Worm (Caenorhabditis elegans) whole organism, L4 larva: ENCODE measurements around the gene amt-4.

Experiments
- D1046.2 ChIP-seq: fragments of 200-800 bp; sonication (Bioruptor generic); IDR thresholded peaks from 2 replicates; pipeline ENCODE4 v1.3.6; 2022; ENCODE audit warnings: missing genetic modification characterization, missing compliant biosample characterization
- F26F4.8 ChIP-seq: fragments of 200-800 bp; sonication (Bioruptor generic); conservative IDR thresholded peaks from 2 replicates; pipeline ENCODE4 v1.3.6; 2022; ENCODE audit warnings: missing genetic modification characterization, missing compliant biosample characterization
- F37D6.2 ChIP-seq: sonication (generic microtip); optimal IDR thresholded peaks from 2 replicates; lab custom pipeline; 2016; ENCODE audit warnings: mild to moderate bottlenecking, missing genetic modification characterization, missing compliant biosample characterization
- T20F7.1 ChIP-seq: fragments of 200-800 bp; sonication (Bioruptor generic); optimal IDR thresholded peaks from 2 replicates; lab custom pipeline; 2018; ENCODE audit warnings: mild to moderate bottlenecking, missing genetic modification characterization, missing compliant biosample characterization
- Y48G9A.11 ChIP-seq: fragments of 200-800 bp; sonication (Bioruptor generic); IDR thresholded peaks from 2 replicates; pipeline ENCODE4 v1.3.6; 2022; ENCODE audit warnings: missing genetic modification reagents, missing genetic modification characterization, missing compliant biosample characterization
- ZK337.2 ChIP-seq: fragments of 200-800 bp; sonication (Bioruptor generic); IDR thresholded peaks from 2 replicates; pipeline ENCODE4 v1.3.6; 2022; ENCODE audit warnings: missing genetic modification reagents, missing genetic modification characterization, missing compliant biosample characterization
- ZK546.5 ChIP-seq, 2 experiments: sonication (generic microtip); optimal IDR thresholded peaks; 2 replicates each; lab custom pipeline; 2017; ENCODE audit warnings: missing biosample characterization in 2 of 2, missing genetic modification characterization in 2 of 2
- aly-2 ChIP-seq: sonication (generic microtip); optimal IDR thresholded peaks from 2 replicates; lab custom pipeline; 2018; ENCODE audit warnings: missing biosample characterization, missing genetic modification characterization
- ama-1 ChIP-seq: fragments of 150-350 bp; optimal IDR thresholded peaks from 2 replicates; lab custom pipeline; 2014; ENCODE audit warnings: inconsistent platforms, mixed read lengths
- attf-4 ChIP-seq: sonication (generic microtip); optimal IDR thresholded peaks from 3 replicates; lab custom pipeline; 2017; ENCODE audit warnings: missing biosample characterization, missing genetic modification characterization
- ces-1 ChIP-seq: fragments of 150-350 bp; sonication (generic microtip); optimal IDR thresholded peaks from 4 replicates; lab custom pipeline; 2014; ENCODE audit warnings: missing biosample characterization, missing genetic modification reagents, missing genetic modification characterization
- daf-16 ChIP-seq, 3 experiments: sonication (generic microtip); optimal IDR thresholded peaks; 2 replicates each; lab custom pipeline; 2016 to 2017; ENCODE audit warnings: missing genetic modification characterization in 3 of 3, missing genetic modification reagents in 3 of 3, mild to moderate bottlenecking in 2 of 3, missing compliant biosample characterization in 2 of 3, missing biosample characterization in 1 of 3, moderate library complexity in 1 of 3
- daf-8 ChIP-seq: fragments of 200-800 bp; sonication (Bioruptor generic); IDR thresholded peaks from 2 replicates; pipeline ENCODE4 v1.3.6; 2022; ENCODE audit warnings: missing genetic modification characterization, missing compliant biosample characterization
- dmd-6 ChIP-seq: fragments of 200-800 bp; sonication (Bioruptor generic); IDR thresholded peaks from 2 replicates; pipeline ENCODE4 v1.3.6; 2022; ENCODE audit warnings: missing genetic modification reagents, missing genetic modification characterization, missing compliant biosample characterization
- dmd-9 ChIP-seq: fragments of 200-800 bp; sonication (Bioruptor generic); IDR thresholded peaks from 2 replicates; pipeline ENCODE4 v1.3.6; 2022; ENCODE audit warnings: missing genetic modification reagents, missing genetic modification characterization, missing compliant biosample characterization
- egl-27 ChIP-seq: sonication (generic microtip); optimal IDR thresholded peaks from 3 replicates; lab custom pipeline; 2017; ENCODE audit warnings: missing biosample characterization, missing genetic modification reagents, missing genetic modification characterization
- egl-43 ChIP-seq: fragments of 200-800 bp; sonication (Bioruptor generic); IDR thresholded peaks from 2 replicates; pipeline ENCODE4 v1.3.6; 2022; ENCODE audit warnings: missing genetic modification reagents, missing genetic modification characterization, missing compliant biosample characterization
- fos-1 ChIP-seq: fragments of 150-350 bp; optimal IDR thresholded peaks from 2 replicates; lab custom pipeline; 2014; ENCODE audit warnings: missing biosample characterization, missing genetic modification characterization
- hif-1 ChIP-seq, 2 experiments: sonication (generic microtip); optimal IDR thresholded peaks; 2 replicates each; lab custom pipeline; 2016 to 2017; ENCODE audit warnings: missing compliant biosample characterization in 2 of 2, missing genetic modification characterization in 2 of 2, missing genetic modification reagents in 2 of 2, missing genotype in 2 of 2, mild to moderate bottlenecking in 1 of 2
- hlh-11 ChIP-seq: fragments of 200-800 bp; sonication (Bioruptor generic); optimal IDR thresholded peaks from 2 replicates; lab custom pipeline; 2018; ENCODE audit warnings: mild to moderate bottlenecking, missing genetic modification characterization, missing compliant biosample characterization
- hlh-30 ChIP-seq: sonication (generic microtip); optimal IDR thresholded peaks from 2 replicates; lab custom pipeline; 2017; ENCODE audit warnings: antibody characterized with exemption, mild to moderate bottlenecking, missing genetic modification characterization, missing compliant biosample characterization; ENCODE audit not compliant: insufficient read depth
- hmg-1.1 ChIP-seq: fragments of 200-800 bp; sonication (Bioruptor generic); IDR thresholded peaks from 2 replicates; pipeline ENCODE4 v1.3.6; 2022; ENCODE audit warnings: missing genetic modification reagents, missing genetic modification characterization, missing compliant biosample characterization
- lim-7 ChIP-seq: fragments of 200-800 bp; sonication (Bioruptor generic); IDR thresholded peaks from 2 replicates; pipeline ENCODE4 v1.3.6; 2022; ENCODE audit warnings: missing genetic modification characterization, missing compliant biosample characterization
- lin-1 ChIP-seq: fragments of 200-800 bp; sonication (Bioruptor generic); IDR thresholded peaks from 2 replicates; pipeline ENCODE4 v1.3.6; 2022; ENCODE audit warnings: missing genetic modification reagents, missing genetic modification characterization, missing compliant biosample characterization
- lin-15B ChIP-seq: fragments of 150-350 bp; sonication (generic microtip); optimal IDR thresholded peaks from 3 replicates; lab custom pipeline; 2014; ENCODE audit warnings: missing biosample characterization, missing genetic modification characterization
- lin-29 ChIP-seq: fragments of 200-800 bp; sonication (Bioruptor generic); IDR thresholded peaks from 2 replicates; pipeline ENCODE4 v1.3.6; 2022; ENCODE audit warnings: missing genetic modification reagents, missing genetic modification characterization, missing compliant biosample characterization
- lin-38 ChIP-seq: fragments of 200-800 bp; sonication (Bioruptor generic); IDR thresholded peaks from 2 replicates; pipeline ENCODE4 v1.3.6; 2022; ENCODE audit warnings: missing genetic modification reagents, missing genetic modification characterization, missing compliant biosample characterization
- lsy-2 ChIP-seq, 2 experiments: fragments of 150-350 bp in 1 of 2; sonication (generic microtip) in 1 of 2; optimal IDR thresholded peaks; 2 replicates each; lab custom pipeline; 2014 to 2017; ENCODE audit warnings: missing biosample characterization in 2 of 2, missing genetic modification characterization in 2 of 2
- madf-5 ChIP-seq, 2 experiments: fragments of 200-800 bp; sonication (Bioruptor generic); IDR thresholded peaks; 2 replicates each; pipeline ENCODE4 v1.3.6; 2022; ENCODE audit warnings: missing compliant biosample characterization in 2 of 2, missing genetic modification characterization in 2 of 2
- nhr-102 ChIP-seq: sonication (generic microtip); optimal IDR thresholded peaks from 2 replicates; lab custom pipeline; 2016; ENCODE audit warnings: mild to moderate bottlenecking, missing genetic modification characterization, moderate library complexity, missing compliant biosample characterization
- nhr-237 ChIP-seq: sonication (generic microtip); optimal IDR thresholded peaks from 2 replicates; lab custom pipeline; 2017; ENCODE audit warnings: missing biosample characterization, missing genetic modification characterization
- nhr-28 ChIP-seq: fragments of 150-350 bp; optimal IDR thresholded peaks from 2 replicates; lab custom pipeline; 2014; ENCODE audit warnings: missing biosample characterization, missing genetic modification characterization
- nhr-41 ChIP-seq: fragments of 200-800 bp; sonication (Bioruptor generic); IDR thresholded peaks from 2 replicates; pipeline ENCODE4 v1.3.6; 2022; ENCODE audit warnings: missing genetic modification reagents, missing genetic modification characterization, missing compliant biosample characterization
- nhr-48 ChIP-seq: sonication (generic microtip); optimal IDR thresholded peaks from 2 replicates; lab custom pipeline; 2016; ENCODE audit warnings: mild to moderate bottlenecking, missing genetic modification characterization, missing compliant biosample characterization
- rbr-2 ChIP-seq: sonication (generic microtip); optimal IDR thresholded peaks from 2 replicates; lab custom pipeline; 2016; ENCODE audit warnings: missing genotype, missing genetic modification characterization, missing compliant biosample characterization
- saeg-2 ChIP-seq: fragments of 200-800 bp; sonication (Bioruptor generic); IDR thresholded peaks from 2 replicates; pipeline ENCODE4 v1.3.6; 2022; ENCODE audit warnings: missing genetic modification reagents, missing genetic modification characterization, missing compliant biosample characterization
- skn-1 ChIP-seq: fragments of 150-350 bp; optimal IDR thresholded peaks from 2 replicates; lab custom pipeline; 2014; ENCODE audit warnings: missing biosample characterization, missing genetic modification characterization
- spr-1 ChIP-seq: sonication (generic microtip); optimal IDR thresholded peaks from 2 replicates; lab custom pipeline; 2016; ENCODE audit warnings: mild to moderate bottlenecking, missing genetic modification characterization, missing compliant biosample characterization
- tra-1 ChIP-seq: fragments of 200-800 bp; sonication (Bioruptor generic); IDR thresholded peaks from 2 replicates; pipeline ENCODE4 v1.3.6; 2022; ENCODE audit warnings: missing genetic modification reagents, missing genetic modification characterization, missing compliant biosample characterization
- unc-39 ChIP-seq: sonication (generic microtip); optimal IDR thresholded peaks from 2 replicates; lab custom pipeline; 2017; ENCODE audit warnings: missing biosample characterization, missing genetic modification characterization
- ztf-11 ChIP-seq: fragments of 150-350 bp; optimal IDR thresholded peaks from 2 replicates; lab custom pipeline; 2014; ENCODE audit warnings: missing biosample characterization, missing genetic modification characterization

The amt-4 gene

DNA sequence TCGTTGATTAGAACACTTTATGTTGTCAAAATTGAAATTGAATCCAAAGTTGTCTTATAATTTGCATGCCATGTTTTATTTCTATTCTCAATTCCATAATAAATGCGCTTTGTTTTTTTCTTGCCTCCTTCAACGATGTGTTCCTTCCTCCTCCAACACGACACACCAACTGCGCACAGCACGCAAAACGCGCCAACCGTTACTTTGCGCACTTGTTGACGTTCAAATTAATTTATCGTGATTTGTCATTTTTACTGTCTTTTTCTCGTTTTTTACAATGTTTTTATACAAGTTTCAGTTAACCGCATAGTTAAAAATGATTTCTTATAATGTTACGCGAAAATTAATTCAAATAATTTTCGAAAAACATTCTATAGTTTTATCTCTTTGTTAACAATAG, 22.8 kb downstream of the amt-4 start (continued):
- TF ChIP-seq hlh-11 (tag; lab: Kevin White, UChicago) (peak; percentile 43), Y48G9A.11 (GFP tag; lab: Robert Waterston, UW) (no peak), skn-1 (tag; lab: Kevin White, UChicago) (no peak), saeg-2 (GFP tag; lab: Robert Waterston, UW) (no peak), rbr-2 (tag; lab: Kevin White, UChicago) (peak; percentile 65), tra-1 (GFP tag; lab: Robert Waterston, UW) (no peak), madf-5 (GFP tag; IDR thresholded peaks at IDR 0.05; lab: Robert Waterston, UW) (no peak), nhr-41 (GFP tag; lab: Robert Waterston, UW) (no peak), T20F7.1 (GFP tag; lab: Kevin White, UChicago) (no peak), D1046.2 (no peak), nhr-28 (tag; lab: Kevin White, UChicago) (peak; percentile 35), lin-1 (no peak), lin-38 (GFP tag; lab: Robert Waterston, UW) (no peak), ZK546.5 (tag; optimal IDR thresholded peaks at IDR 0.05; lab: Kevin White, UChicago) (no peak), nhr-237 (tag; lab: Kevin White, UChicago) (no peak), ces-1 (GFP tag; lab: Kevin White, UChicago) (no peak), fos-1 (tag; lab: Kevin White, UChicago) (no peak), dmd-9 (GFP tag; lab: Robert Waterston, UW) (no peak), lsy-2 (tag; optimal IDR thresholded peaks at IDR 0.05; lab: Kevin White, UChicago) (no peak), egl-27 (tag; lab: Kevin White, UChicago) (no peak), nhr-102 (tag; lab: Kevin White, UChicago) (no peak), ama-1 (lab: Kevin White, UChicago) (no peak), egl-43 (GFP tag; lab: Robert Waterston, UW) (no peak), ztf-11 (tag; lab: Kevin White, UChicago) (no peak), hmg-1.1 (GFP tag; lab: Robert Waterston, UW) (peak; percentile 62; the same call in 1 of the 2 replicates), unc-39 (tag; lab: Kevin White, UChicago) (no peak), lin-29 (GFP tag; lab: Robert Waterston, UW) (no peak), aly-2 (tag; lab: Kevin White, UChicago) (no peak), lim-7 (GFP tag; lab: Robert Waterston, UW) (no peak), hlh-30 (tag; lab: Kevin White, UChicago) (peak; percentile 1)

DNA sequence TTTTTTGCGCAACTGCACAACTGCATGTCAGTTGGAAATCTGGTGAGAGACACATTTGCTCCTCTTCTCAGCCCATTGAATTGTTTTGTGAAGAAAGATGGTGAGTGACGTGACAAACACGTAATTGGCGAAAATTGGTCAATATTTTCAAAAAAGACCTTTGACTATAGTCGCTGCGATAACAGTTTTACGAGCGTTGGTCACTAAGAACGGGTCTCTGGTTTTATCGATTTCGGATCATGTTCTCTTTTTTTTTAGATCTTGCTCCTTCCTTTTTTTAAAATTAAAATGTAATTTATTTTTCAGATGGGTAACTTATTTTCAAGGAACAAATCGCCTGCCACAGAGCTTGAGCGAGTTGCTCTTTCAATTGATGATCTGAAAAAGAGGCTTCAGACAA, 23.4 kb downstream of the amt-4 start, which contains the start of gene lnp-1:
Gene lnp-1, plus strand, starts transcription at position 301 of the 400 bp plus-strand sequence.
- no peak for TF ChIP-seq daf-16 (GFP tag; optimal IDR thresholded peaks at IDR 0.05; lab: Kevin White, UChicago)
- peak; percentile 69 for TF ChIP-seq daf-16 (tag; optimal IDR thresholded peaks at IDR 0.05; lab: Kevin White, UChicago)
- no peak for TF ChIP-seq dmd-6 (GFP tag; lab: Robert Waterston, UW)
- TF ChIP-seq F26F4.8, result no peak
- TF ChIP-seq, all 104 proteins: peak for 1

DNA sequence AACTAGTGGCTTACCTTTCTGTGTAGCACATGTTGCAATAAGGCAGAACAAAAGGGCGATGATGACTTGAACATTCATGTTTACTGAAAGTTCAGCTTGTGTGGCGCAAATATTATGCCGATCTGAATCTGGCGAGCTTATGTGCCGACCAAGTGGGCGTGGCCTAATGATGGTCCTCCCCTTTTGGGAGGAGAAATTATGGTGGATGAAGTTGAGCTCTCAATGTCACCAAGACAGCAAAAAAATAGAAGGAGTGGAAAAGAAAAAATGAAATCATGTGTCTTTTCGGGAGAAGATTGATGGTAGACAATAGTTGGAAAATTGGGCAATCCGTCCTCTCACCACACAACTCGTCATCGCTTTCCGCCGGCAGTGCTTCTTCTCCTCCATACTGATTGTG, 27.1 kb downstream of the amt-4 start, which contains the start of gene flp-12:
Gene flp-12, minus strand, starts transcription at position 101 of the 400 bp plus-strand sequence.
- TF ChIP-seq hif-1 (tag; optimal IDR thresholded peaks at IDR 0.05; lab: Kevin White, UChicago) (no peak), D1046.2 (no peak), skn-1 (tag; lab: Kevin White, UChicago) (no peak), daf-16 (GFP tag; optimal IDR thresholded peaks at IDR 0.05; lab: Kevin White, UChicago) (no peak), daf-16 (tag; optimal IDR thresholded peaks at IDR 0.05; lab: Kevin White, UChicago) (no peak), dmd-6 (GFP tag; lab: Robert Waterston, UW) (no peak), ZK337.2 (GFP tag; lab: Robert Waterston, UW) (no peak), nhr-48 (no peak), attf-4 (tag; lab: Kevin White, UChicago) (no peak), lsy-2 (tag; optimal IDR thresholded peaks at IDR 0.05; lab: Kevin White, UChicago) (no peak), nhr-28 (tag; lab: Kevin White, UChicago) (no peak), saeg-2 (GFP tag; lab: Robert Waterston, UW) (no peak), daf-8 (GFP tag; lab: Robert Waterston, UW) (no peak), lin-15B (tag; lab: Kevin White, UChicago) (no peak), spr-1 (tag; lab: Kevin White, UChicago) (no peak), F37D6.2 (tag; lab: Kevin White, UChicago) (no peak)
